Fruit fly (Drosophila melanogaster) whole organism, prepupa: ENCODE data around the gene lectin-24A.

ENCODE experiments used
- CG10631 ChIP-seq: fragments of 200-800 bp; sonication (Bioruptor generic); optimal IDR thresholded peaks from 2 replicates; lab custom pipeline; 2016; ENCODE audit warnings: missing biosample characterization, missing genetic modification characterization
- CG11294 ChIP-seq: fragments of 200-800 bp; sonication (Bioruptor generic); IDR thresholded peaks from 2 replicates; pipeline ENCODE4 v1.3.6; 2022; ENCODE audit warnings: missing biosample characterization, missing genetic modification characterization
- CG11762 ChIP-seq: fragments of 200-800 bp; sonication (Bioruptor generic); optimal IDR thresholded peaks from 3 replicates; lab custom pipeline; 2016; ENCODE audit warnings: missing biosample characterization, missing genetic modification characterization; ENCODE audit not compliant: insufficient read depth
- CG11902 ChIP-seq: fragments of 200-800 bp; sonication (Bioruptor generic); optimal IDR thresholded peaks from 3 replicates; lab custom pipeline; 2016; ENCODE audit warnings: missing biosample characterization, missing genetic modification characterization
- CG1621 ChIP-seq: fragments of 200-800 bp; sonication (Bioruptor generic); optimal IDR thresholded peaks from 3 replicates; lab custom pipeline; 2018; ENCODE audit warnings: missing biosample characterization, mild to moderate bottlenecking, missing genetic modification characterization
- CG31627 ChIP-seq: fragments of 200-800 bp; sonication (Bioruptor generic); optimal IDR thresholded peaks from 3 replicates; lab custom pipeline; 2016; ENCODE audit warnings: missing biosample characterization, missing genetic modification characterization
- CG32006 ChIP-seq: fragments of 200-800 bp; sonication (Bioruptor generic); optimal IDR thresholded peaks from 3 replicates; lab custom pipeline; 2017; ENCODE audit warnings: missing biosample characterization, mild to moderate bottlenecking, missing genetic modification characterization
- CG34406 ChIP-seq: fragments of 200-800 bp; sonication (Bioruptor generic); optimal IDR thresholded peaks from 3 replicates; lab custom pipeline; 2016; ENCODE audit warnings: missing biosample characterization, missing genetic modification characterization
- CG3919 ChIP-seq: fragments of 200-800 bp; sonication (Bioruptor generic); optimal IDR thresholded peaks from 3 replicates; lab custom pipeline; 2016; ENCODE audit warnings: missing biosample characterization, missing genetic modification characterization
- CG4318 ChIP-seq: fragments of 200-800 bp; sonication (Bioruptor generic); optimal IDR thresholded peaks from 3 replicates; lab custom pipeline; 2017; ENCODE audit warnings: missing biosample characterization, mild to moderate bottlenecking, missing genetic modification characterization
- CG6163 ChIP-seq: fragments of 200-800 bp; sonication (Bioruptor generic); IDR thresholded peaks from 3 replicates; pipeline ENCODE4 v1.3.6; 2022; ENCODE audit warnings: missing biosample characterization, missing genetic modification characterization
- CG6792 ChIP-seq: fragments of 200-800 bp; sonication (Bioruptor generic); optimal IDR thresholded peaks from 3 replicates; lab custom pipeline; 2016; ENCODE audit warnings: missing biosample characterization, missing genetic modification characterization
- CG6854 ChIP-seq: fragments of 200-800 bp; sonication (Bioruptor generic); optimal IDR thresholded peaks from 2 replicates; lab custom pipeline; 2017; ENCODE audit warnings: missing biosample characterization, mild to moderate bottlenecking, missing genetic modification characterization
- CG7368 ChIP-seq: fragments of 200-800 bp; sonication (Bioruptor generic); optimal IDR thresholded peaks from 3 replicates; lab custom pipeline; 2016; ENCODE audit warnings: missing biosample characterization, missing genetic modification characterization
- CG8119 ChIP-seq: fragments of 200-800 bp; sonication (Bioruptor generic); IDR thresholded peaks from 3 replicates; pipeline ENCODE4 v1.3.6; 2022; ENCODE audit warnings: missing biosample characterization, missing genetic modification characterization
- CG8319 ChIP-seq: fragments of 200-800 bp; sonication (Bioruptor generic); optimal IDR thresholded peaks from 3 replicates; lab custom pipeline; 2016; ENCODE audit warnings: missing biosample characterization, missing genetic modification characterization
- CG8632 ChIP-seq: fragments of 200-800 bp; sonication (Bioruptor generic); optimal IDR thresholded peaks from 3 replicates; lab custom pipeline; 2016; ENCODE audit warnings: missing biosample characterization, missing genetic modification characterization
- CG9139 ChIP-seq: fragments of 200-800 bp; sonication (Bioruptor generic); optimal IDR thresholded peaks from 3 replicates; lab custom pipeline; 2017; ENCODE audit warnings: missing biosample characterization, mild to moderate bottlenecking, missing genetic modification characterization
- Eip78C ChIP-seq: fragments of 200-800 bp; sonication (Bioruptor generic); peaks from one replicate; lab custom pipeline; 2016; ENCODE audit warnings: missing biosample characterization, missing genetic modification characterization
- Eip93F ChIP-seq: fragments of 200-800 bp; sonication (Bioruptor generic); optimal IDR thresholded peaks from 2 replicates; lab custom pipeline; 2016; ENCODE audit warnings: missing biosample characterization, mild to moderate bottlenecking, missing genetic modification characterization
- Ets21C ChIP-seq: fragments of 200-800 bp; sonication (Bioruptor generic); optimal IDR thresholded peaks from 3 replicates; lab custom pipeline; 2016; ENCODE audit warnings: missing biosample characterization, missing genetic modification characterization
- Ets96B ChIP-seq: fragments of 200-800 bp; optimal IDR thresholded peaks from 2 replicates; lab custom pipeline; 2019; ENCODE audit warnings: missing biosample characterization, mild to moderate bottlenecking, missing genetic modification characterization, moderate library complexity
- Gug ChIP-seq: fragments of 200-800 bp; sonication (Bioruptor generic); IDR thresholded peaks from 2 replicates; pipeline ENCODE4 v1.3.6; 2022; ENCODE audit warnings: missing biosample characterization, missing genetic modification characterization
- Hr38 ChIP-seq: sonication (Bioruptor generic); optimal IDR thresholded peaks from 2 replicates; lab custom pipeline; 2016; ENCODE audit warnings: missing biosample characterization, missing genetic modification characterization
- Hr39 ChIP-seq: fragments of 200-800 bp; sonication (Bioruptor generic); optimal IDR thresholded peaks from 2 replicates; lab custom pipeline; 2016; ENCODE audit warnings: missing biosample characterization, missing genetic modification characterization
- Hr4 ChIP-seq: fragments of 200-800 bp; sonication (Bioruptor generic); optimal IDR thresholded peaks from 3 replicates; lab custom pipeline; 2016; ENCODE audit warnings: missing biosample characterization, missing genetic modification characterization
- Lpt ChIP-seq: fragments of 200-800 bp; sonication (Bioruptor generic); optimal IDR thresholded peaks from 3 replicates; lab custom pipeline; 2016; ENCODE audit warnings: missing biosample characterization, missing genetic modification characterization
- Met ChIP-seq: fragments of 200-800 bp; sonication (Bioruptor generic); optimal IDR thresholded peaks from 3 replicates; lab custom pipeline; 2016; ENCODE audit warnings: missing biosample characterization, missing genetic modification characterization
- OdsH ChIP-seq: fragments of 200-800 bp; sonication (Bioruptor generic); optimal IDR thresholded peaks from 3 replicates; lab custom pipeline; 2016; ENCODE audit warnings: missing biosample characterization, missing genetic modification characterization
- Smox ChIP-seq: fragments of 200-800 bp; sonication (Bioruptor generic); optimal IDR thresholded peaks from 3 replicates; lab custom pipeline; 2016; ENCODE audit warnings: missing biosample characterization, missing genetic modification characterization
- Sox102F ChIP-seq: fragments of 200-800 bp; sonication (Bioruptor generic); optimal IDR thresholded peaks from 2 replicates; lab custom pipeline; 2016; ENCODE audit warnings: missing biosample characterization, mild to moderate bottlenecking, missing genetic modification characterization
- Sox14 ChIP-seq: fragments of 200-800 bp; sonication (Bioruptor generic); optimal IDR thresholded peaks from 3 replicates; lab custom pipeline; 2016; ENCODE audit warnings: missing biosample characterization, missing genetic modification characterization
- Sox15 ChIP-seq: fragments of 200-800 bp; sonication (Bioruptor generic); optimal IDR thresholded peaks from 3 replicates; lab custom pipeline; 2016; ENCODE audit warnings: missing biosample characterization, missing genetic modification characterization
- achi ChIP-seq: fragments of 200-800 bp; sonication (Bioruptor generic); optimal IDR thresholded peaks from 3 replicates; lab custom pipeline; 2016; ENCODE audit warnings: missing biosample characterization, missing genetic modification characterization
- acj6 ChIP-seq: fragments of 200-800 bp; sonication (Bioruptor generic); optimal IDR thresholded peaks from 3 replicates; lab custom pipeline; 2016; ENCODE audit warnings: missing biosample characterization, missing genetic modification characterization
- cyc ChIP-seq: fragments of 200-800 bp; sonication (Bioruptor generic); optimal IDR thresholded peaks from 3 replicates; lab custom pipeline; 2016; ENCODE audit warnings: missing biosample characterization, missing genetic modification characterization
- dac ChIP-seq: fragments of 200-800 bp; sonication (Bioruptor generic); optimal IDR thresholded peaks from 2 replicates; lab custom pipeline; 2017; ENCODE audit warnings: missing biosample characterization, mild to moderate bottlenecking, missing genetic modification characterization
- dsx ChIP-seq: fragments of 200-800 bp; optimal IDR thresholded peaks from 3 replicates; lab custom pipeline; 2019; ENCODE audit warnings: missing biosample characterization, mild to moderate bottlenecking, missing genetic modification characterization, moderate library complexity; ENCODE audit not compliant: poor library complexity, severe bottlenecking
- eg ChIP-seq: fragments of 200-800 bp; sonication (Bioruptor generic); IDR thresholded peaks from 3 replicates; pipeline ENCODE4 v1.3.6; 2022; ENCODE audit warnings: missing biosample characterization, missing genetic modification characterization
- esn ChIP-seq: fragments of 200-800 bp; sonication (Bioruptor generic); optimal IDR thresholded peaks from 2 replicates; lab custom pipeline; 2016; ENCODE audit warnings: missing biosample characterization, mild to moderate bottlenecking, missing genetic modification characterization, moderate library complexity
- fd59A ChIP-seq: fragments of 200-800 bp; sonication (Bioruptor generic); optimal IDR thresholded peaks from 2 replicates; lab custom pipeline; 2017; ENCODE audit warnings: missing biosample characterization, mild to moderate bottlenecking, missing genetic modification characterization, missing genetic modification reagents
- fd85E ChIP-seq: fragments of 200-800 bp; sonication (Bioruptor generic); optimal IDR thresholded peaks from 3 replicates; lab custom pipeline; 2016; ENCODE audit warnings: missing biosample characterization, missing genetic modification characterization
- fkh ChIP-seq: fragments of 200-800 bp; sonication (Bioruptor generic); optimal IDR thresholded peaks from 3 replicates; lab custom pipeline; 2017; ENCODE audit warnings: missing biosample characterization, mild to moderate bottlenecking, missing genetic modification characterization, moderate library complexity
- net ChIP-seq: fragments of 200-800 bp; sonication (Bioruptor generic); optimal IDR thresholded peaks from 3 replicates; lab custom pipeline; 2016; ENCODE audit warnings: missing biosample characterization, missing genetic modification characterization
- pdm3 ChIP-seq: fragments of 200-800 bp; sonication (Bioruptor generic); optimal IDR thresholded peaks from 3 replicates; lab custom pipeline; 2016; ENCODE audit warnings: missing biosample characterization, missing genetic modification characterization
- salr ChIP-seq, 2 experiments: fragments of 200-800 bp; sonication (Bioruptor generic); optimal IDR thresholded peaks; 3 replicates each; lab custom pipeline; 2016 to 2018; ENCODE audit warnings: missing biosample characterization in 2 of 2, missing genetic modification characterization in 2 of 2, mild to moderate bottlenecking in 1 of 2
- ss ChIP-seq, 2 experiments: fragments of 200-800 bp; sonication (Bioruptor generic); optimal IDR thresholded peaks; 2 replicates in 1 of 2; 3 replicates in 1 of 2; lab custom pipeline; 2017 to 2018; ENCODE audit warnings: mild to moderate bottlenecking in 2 of 2, missing biosample characterization in 2 of 2, missing genetic modification characterization in 2 of 2, moderate library complexity in 1 of 2
- svp ChIP-seq: fragments of 200-800 bp; sonication (Bioruptor generic); peaks from one replicate; lab custom pipeline; 2016; ENCODE audit warnings: missing biosample characterization, missing genetic modification characterization
- topi ChIP-seq: fragments of 200-800 bp; sonication (Bioruptor generic); optimal IDR thresholded peaks from 3 replicates; lab custom pipeline; 2016; ENCODE audit warnings: missing biosample characterization, missing genetic modification characterization
- vri ChIP-seq: fragments of 200-800 bp; sonication (Bioruptor generic); optimal IDR thresholded peaks from 3 replicates; lab custom pipeline; 2016; ENCODE audit warnings: missing biosample characterization, mild to moderate bottlenecking, missing genetic modification characterization

lectin-24A gene

dm6 chr2L:3706963-3707362, 10.6 kb downstream of the lectin-24A start, which contains the start of gene CG31777:
CG31777 (minus strand) TSS chr2L:3707063.
- peak; percentile 71 for TF ChIP-seq svp (GFP tag; lab: Kevin White, UChicago)
- no peak for TF ChIP-seq CG9139

dm6 chr2L:3705438-3705921, 12.1 kb downstream of the lectin-24A start, which contains the start of gene CG31778:
CG31778 (minus strand) TSS chr2L:3705488.
- TF ChIP-seq Eip78C (peak; percentile 94), salr (GFP tag; optimal IDR thresholded peaks at IDR 0.05; lab: Kevin White, UChicago) (peak; percentile 32 to 49), CG7368 (GFP tag; lab: Kevin White, UChicago) (peak; percentile 68), cyc (GFP tag; lab: Kevin White, UChicago) (peak; percentile 82), Lpt (GFP tag; lab: Kevin White, UChicago) (peak; percentile 20), svp (GFP tag; lab: Kevin White, UChicago) (peak; percentile 97), CG6163 (peak; percentile 86), achi (GFP tag; lab: Kevin White, UChicago) (peak; percentile 73), Eip93F (GFP tag; lab: Kevin White, UChicago) (no peak), dac (no peak), CG8319 (GFP tag; lab: Kevin White, UChicago) (peak; percentile 46), CG3919 (peak; percentile 73), CG8119 (peak; percentile 67), eg (peak; percentile 84), Hr39 (GFP tag; lab: Kevin White, UChicago) (peak; percentile 89), CG31627 (GFP tag; lab: Kevin White, UChicago) (peak; percentile 89), Ets96B (tag; lab: Kevin White, UChicago) (peak; percentile 79), Smox (GFP tag; lab: Kevin White, UChicago) (peak; percentile 85), fkh (GFP tag; lab: Kevin White, UChicago) (no peak), fd59A (GFP tag; lab: Kevin White, UChicago) (peak; percentile 46), Met (GFP tag; lab: Kevin White, UChicago) (peak; percentile 86), CG9139 (no peak), topi (peak; percentile 84), Sox102F (GFP tag; lab: Kevin White, UChicago) (peak; percentile 92), acj6 (GFP tag; lab: Kevin White, UChicago) (peak; percentile 76), CG8632 (peak; percentile 75), CG34406 (GFP tag; lab: Kevin White, UChicago) (peak; percentile 64), net (GFP tag; lab: Kevin White, UChicago) (peak; percentile 67), CG1621 (tag; lab: Kevin White, UChicago) (peak; percentile 75), CG4318 (GFP tag; lab: Kevin White, UChicago) (peak; percentile 24), esn (GFP tag; lab: Kevin White, UChicago) (peak; percentile 93), Sox14 (GFP tag; lab: Kevin White, UChicago) (peak; percentile 88), Sox15 (GFP tag; lab: Kevin White, UChicago) (peak; percentile 58), CG10631 (GFP tag; lab: Kevin White, UChicago) (peak; percentile 57), vri (peak; percentile 78), CG11902 (peak; percentile 60), Hr4 (GFP tag; lab: Kevin White, UChicago) (peak; percentile 62), Ets21C (GFP tag; lab: Kevin White, UChicago) (peak; percentile 76), OdsH (GFP tag; lab: Kevin White, UChicago) (peak; percentile 70), CG11294 (GFP tag; lab: Robert Waterston, UW) (peak; percentile 65), CG6792 (GFP tag; lab: Kevin White, UChicago) (peak; percentile 79), dsx (GFP tag; lab: Kevin White, UChicago) (peak; percentile 60), CG6854 (GFP tag; lab: Kevin White, UChicago) (peak; percentile 35), Hr38 (GFP tag; lab: Kevin White, UChicago) (no peak), pdm3 (peak; percentile 83), CG11762 (GFP tag; lab: Kevin White, UChicago) (peak; percentile 48), Gug (GFP tag; lab: Robert Waterston, UW) (0 out of 2 replicates have a peak, but pooled peaks have one; percentile 37), fd85E (GFP tag; lab: Kevin White, UChicago) (peak; percentile 6), ss (GFP tag; optimal IDR thresholded peaks at IDR 0.05; lab: Kevin White, UChicago) (peak; percentile 31 to 53), CG32006 (peak; percentile 69)
